Fruit fly (Drosophila melanogaster): ENCODE results near the gene CG7255.

Gene CG7255

dm6 chr3L:15325445-15325844 is 21.4 kb downstream of the CG7255 start:
- TF ChIP-seq CG15710 (tag; optimal IDR thresholded peaks at IDR 0.05) (no peak), CG9948 (tag; optimal IDR thresholded peaks at IDR 0.05) (no peak), Pif1A (GFP tag; optimal IDR thresholded peaks at IDR 0.05) (no peak), CG8159 (tag; optimal IDR thresholded peaks at IDR 0.05) (no peak), CG17806 (tag; optimal IDR thresholded peaks at IDR 0.05) (no peak), Pif1B (GFP tag; optimal IDR thresholded peaks at IDR 0.05) (no peak), CG14655 (GFP tag; optimal IDR thresholded peaks at IDR 0.05) (no peak), fd96Ca (GFP tag; IDR thresholded peaks at IDR 0.05) (no peak), gl (tag; optimal IDR thresholded peaks at IDR 0.05) (no peak), Ets98B (GFP tag; IDR thresholded peaks at IDR 0.05) (no peak), rn (GFP tag; IDR thresholded peaks at IDR 0.05) (no peak), CG12605 (GFP tag; IDR thresholded peaks at IDR 0.05) (no peak), Snoo (tag; optimal IDR thresholded peaks at IDR 0.05) (no peak), CG13204 (GFP tag; optimal IDR thresholded peaks at IDR 0.05) (no peak), EcR (GFP tag; optimal IDR thresholded peaks at IDR 0.05) (no peak), CG10348 (GFP tag; IDR thresholded peaks at IDR 0.05) (no peak), CG4496 (GFP tag; IDR thresholded peaks at IDR 0.05) (no peak), D1 (tag; optimal IDR thresholded peaks at IDR 0.05) (no peak), CG8301 (tag; optimal IDR thresholded peaks at IDR 0.05) (no peak)

- TF ChIP-seq CG10348 (GFP tag; IDR thresholded peaks at IDR 0.05): no peak
- no peak for TF ChIP-seq CG8301 (tag; optimal IDR thresholded peaks at IDR 0.05)
- TF ChIP-seq CG12605 (GFP tag; IDR thresholded peaks at IDR 0.05): no peak
These were observed 25.5 kb downstream of the CG7255 start for dm6 chr3L:15329261-15330160.

- TF ChIP-seq CG8159 (tag; optimal IDR thresholded peaks at IDR 0.05) (no peak), gl (tag; optimal IDR thresholded peaks at IDR 0.05) (no peak)
These were observed 26.1 kb downstream of the CG7255 start for dm6 chr3L:15330161-15330542.

dm6 chr3L:15334640-15335039 is 30.6 kb downstream of the CG7255 start:
- TF ChIP-seq Ets98B (GFP tag; IDR thresholded peaks at IDR 0.05): no peak

- TF ChIP-seq CG14655 (GFP tag; optimal IDR thresholded peaks at IDR 0.05) (no peak), CG8159 (tag; optimal IDR thresholded peaks at IDR 0.05) (no peak), Snoo (tag; optimal IDR thresholded peaks at IDR 0.05) (no peak), gl (tag; optimal IDR thresholded peaks at IDR 0.05) (no peak), Pif1A (GFP tag; optimal IDR thresholded peaks at IDR 0.05) (no peak), fd96Ca (GFP tag; IDR thresholded peaks at IDR 0.05) (no peak), CG10348 (GFP tag; IDR thresholded peaks at IDR 0.05) (no peak), Pif1B (GFP tag; optimal IDR thresholded peaks at IDR 0.05) (no peak), CG8301 (tag; optimal IDR thresholded peaks at IDR 0.05) (no peak)
These were observed 32.3 kb downstream of the CG7255 start, which contains the start of gene Toll-6 for dm6 chr3L:15336277-15336821. Gene Toll-6, plus strand, starts transcription at chr3L:15336692.

- TF ChIP-seq CG13204 (GFP tag; optimal IDR thresholded peaks at IDR 0.05): no peak
- no peak for TF ChIP-seq fd96Ca (GFP tag; IDR thresholded peaks at IDR 0.05)
- no peak for TF ChIP-seq Pif1B (GFP tag; optimal IDR thresholded peaks at IDR 0.05)
- no peak for TF ChIP-seq CG14655 (GFP tag; optimal IDR thresholded peaks at IDR 0.05)
- no peak for TF ChIP-seq CG12605 (GFP tag; IDR thresholded peaks at IDR 0.05)
- TF ChIP-seq Pif1A (GFP tag; optimal IDR thresholded peaks at IDR 0.05): no peak
- TF ChIP-seq Snoo (tag; optimal IDR thresholded peaks at IDR 0.05): no peak
- no peak for TF ChIP-seq D1 (tag; optimal IDR thresholded peaks at IDR 0.05)
- no peak for TF ChIP-seq CG8159 (tag; optimal IDR thresholded peaks at IDR 0.05)
- no peak for TF ChIP-seq rn (GFP tag; IDR thresholded peaks at IDR 0.05)
- TF ChIP-seq CG15710 (tag; optimal IDR thresholded peaks at IDR 0.05): no peak
- no peak for TF ChIP-seq CG10348 (GFP tag; IDR thresholded peaks at IDR 0.05)
- no peak for TF ChIP-seq gl (tag; optimal IDR thresholded peaks at IDR 0.05)
- no peak for TF ChIP-seq CG34367 (tag; optimal IDR thresholded peaks at IDR 0.05)
- no peak for TF ChIP-seq CG17806 (tag; optimal IDR thresholded peaks at IDR 0.05)
- no peak for TF ChIP-seq CG4496 (GFP tag; IDR thresholded peaks at IDR 0.05)
- no peak for TF ChIP-seq Ets98B (GFP tag; IDR thresholded peaks at IDR 0.05)
- TF ChIP-seq CG9948 (tag; optimal IDR thresholded peaks at IDR 0.05): no peak
- TF ChIP-seq CG32121 (GFP tag; IDR thresholded peaks at IDR 0.05): no peak
These were observed 40.9 kb downstream of the CG7255 start for dm6 chr3L:15344923-15345322.
